Fruit fly (Drosophila melanogaster) whole organism, embryonic: ENCODE results near the gene Bcat.
A peak's percentile ranks its signal among the peaks of the same experiment; 100 is the strongest.

ENCODE experiments used
- Awh ChIP-seq: fragments of 200-800 bp; sonication (Bioruptor generic); IDR thresholded peaks from 2 replicates; pipeline ENCODE4, ENCODE4 v1.3.6; 2022; ENCODE audit warnings: missing biosample characterization, missing genetic modification characterization
- BtbVII ChIP-seq: fragments of 200-800 bp; sonication (Bioruptor generic); optimal IDR thresholded peaks from 3 replicates; lab custom pipeline; 2017; ENCODE audit warnings: missing biosample characterization, mild to moderate bottlenecking, missing genetic modification characterization
- CG10147 ChIP-seq: fragments of 200-800 bp; sonication (Bioruptor generic); optimal IDR thresholded peaks from 2 replicates; lab custom pipeline; 2019; ENCODE audit warnings: missing biosample characterization, mild to moderate bottlenecking, missing genetic modification characterization, moderate library complexity
- CG10654 ChIP-seq: fragments of 200-800 bp; sonication (Bioruptor generic); optimal IDR thresholded peaks from 2 replicates; lab custom pipeline; 2016; ENCODE audit warnings: missing biosample characterization, missing genetic modification characterization
- CG10979 ChIP-seq: fragments of 200-800 bp; sonication (Bioruptor generic); optimal IDR thresholded peaks from 2 replicates; lab custom pipeline; 2018; ENCODE audit warnings: missing biosample characterization, mild to moderate bottlenecking, missing genetic modification characterization, moderate library complexity
- CG11723 ChIP-seq: fragments of 200-800 bp; sonication (Bioruptor generic); optimal IDR thresholded peaks from 2 replicates; lab custom pipeline; 2017; ENCODE audit warnings: missing biosample characterization, mild to moderate bottlenecking, missing genetic modification characterization
- CG1233 ChIP-seq: fragments of 200-800 bp; sonication (Bioruptor generic); optimal IDR thresholded peaks from 4 replicates; lab custom pipeline; 2018; ENCODE audit warnings: missing biosample characterization, mild to moderate bottlenecking, missing genetic modification characterization
- CG1602 ChIP-seq: fragments of 200-800 bp; sonication (Bioruptor generic); optimal IDR thresholded peaks from 3 replicates; lab custom pipeline; 2016; ENCODE audit warnings: missing biosample characterization, missing genetic modification characterization
- CG1832 ChIP-seq: fragments of 200-800 bp; sonication (Bioruptor generic); optimal IDR thresholded peaks from 2 replicates; lab custom pipeline; 2017; ENCODE audit warnings: missing biosample characterization, mild to moderate bottlenecking, missing genetic modification characterization, inconsistent platforms
- CG18619 ChIP-seq: fragments of 200-800 bp; sonication (Bioruptor generic); optimal IDR thresholded peaks from 3 replicates; lab custom pipeline; 2017; ENCODE audit warnings: missing biosample characterization, mild to moderate bottlenecking, missing genetic modification characterization
- CG2116 ChIP-seq: fragments of 200-800 bp; sonication (Bioruptor generic); optimal IDR thresholded peaks from 3 replicates; lab custom pipeline; 2018; ENCODE audit warnings: missing biosample characterization, mild to moderate bottlenecking, missing genetic modification characterization
- CG2712 ChIP-seq: fragments of 200-800 bp; optimal IDR thresholded peaks from 3 replicates; lab custom pipeline; 2019; ENCODE audit warnings: missing biosample characterization, mild to moderate bottlenecking, missing genetic modification characterization, moderate library complexity
- CG2889 ChIP-seq: fragments of 200-800 bp; sonication (Bioruptor generic); IDR thresholded peaks from 3 replicates; pipeline ENCODE4 v1.3.6; 2022; ENCODE audit warnings: missing biosample characterization, missing genetic modification characterization
- CG31441 ChIP-seq: fragments of 200-800 bp; sonication (Bioruptor generic); IDR thresholded peaks from 2 replicates; pipeline ENCODE4 v1.3.6; 2022; ENCODE audit warnings: missing biosample characterization, missing genetic modification characterization
- CG32772 ChIP-seq: fragments of 200-800 bp; sonication (Bioruptor generic); IDR thresholded peaks from 2 replicates; pipeline ENCODE4 v1.3.6; 2022; ENCODE audit warnings: missing biosample characterization, missing genetic modification characterization
- CG4328 ChIP-seq: fragments of 200-800 bp; sonication (Bioruptor generic); optimal IDR thresholded peaks from 3 replicates; lab custom pipeline; 2017; ENCODE audit warnings: missing biosample characterization, missing genetic modification reagents, missing genetic modification characterization
- CG8290 ChIP-seq, 3 experiments: fragments of 200-800 bp; sonication (Bioruptor generic); optimal IDR thresholded peaks; 2 replicates each; lab custom pipeline; 2016 to 2019; ENCODE audit warnings: missing biosample characterization in 3 of 3, missing genetic modification characterization in 3 of 3, mild to moderate bottlenecking in 2 of 3, moderate library complexity in 1 of 3
- CG8944 ChIP-seq: fragments of 200-800 bp; sonication (Bioruptor generic); optimal IDR thresholded peaks from 3 replicates; lab custom pipeline; 2016; ENCODE audit warnings: missing biosample characterization, missing genetic modification characterization
- E2f2 ChIP-seq: fragments of 200-800 bp; sonication (Bioruptor generic); IDR thresholded peaks from 2 replicates; pipeline ENCODE4 v1.3.6; 2022; ENCODE audit warnings: missing biosample characterization, missing genetic modification characterization
- ERR ChIP-seq: fragments of 200-800 bp; sonication (Bioruptor generic); optimal IDR thresholded peaks from 2 replicates; lab custom pipeline; 2016; ENCODE audit warnings: missing biosample characterization, missing genetic modification characterization
- Eip74EF ChIP-seq, 2 experiments: fragments of 200-800 bp in 1 of 2; fragments of >200 bp in 1 of 2; sonication (Bioruptor generic) in 1 of 2; optimal IDR thresholded peaks; 2 replicates each; lab custom pipeline; 2017 to 2019; ENCODE audit warnings: missing biosample characterization in 2 of 2, missing genetic modification characterization in 2 of 2, mild to moderate bottlenecking in 1 of 2, moderate library complexity in 1 of 2
- Fer2 ChIP-seq: fragments of 200-800 bp; sonication (Bioruptor generic); optimal IDR thresholded peaks from 2 replicates; lab custom pipeline; 2018; ENCODE audit warnings: missing biosample characterization, mild to moderate bottlenecking, missing genetic modification characterization, moderate library complexity
- Hand ChIP-seq: fragments of 200-800 bp; sonication (Bioruptor generic); optimal IDR thresholded peaks from 2 replicates; lab custom pipeline; 2017; ENCODE audit warnings: mild to moderate bottlenecking, missing biosample characterization, missing genetic modification reagents, missing genetic modification characterization
- Nf-YC ChIP-seq: fragments of 200-800 bp; optimal IDR thresholded peaks from 3 replicates; lab custom pipeline; 2019; ENCODE audit warnings: missing biosample characterization, mild to moderate bottlenecking, missing genetic modification characterization, moderate library complexity
- Sox100B ChIP-seq: fragments of 200-800 bp; sonication (Bioruptor generic); optimal IDR thresholded peaks from 3 replicates; lab custom pipeline; 2018; ENCODE audit warnings: missing biosample characterization, mild to moderate bottlenecking, missing genetic modification characterization
- Ssrp ChIP-seq: fragments of 200-800 bp; sonication (Bioruptor generic); optimal IDR thresholded peaks from 2 replicates; lab custom pipeline; 2018; ENCODE audit warnings: missing biosample characterization, mild to moderate bottlenecking, missing genetic modification characterization, moderate library complexity
- Usf ChIP-seq: fragments of 200-800 bp; sonication (Bioruptor generic); optimal IDR thresholded peaks from 2 replicates; lab custom pipeline; 2017; ENCODE audit warnings: missing genotype, missing biosample characterization, missing genetic modification characterization
- al ChIP-seq: fragments of 200-800 bp; sonication (Bioruptor generic); IDR thresholded peaks from 2 replicates; pipeline ENCODE4 v1.3.6; 2022; ENCODE audit warnings: missing biosample characterization, missing genetic modification characterization
- bab2 ChIP-seq: fragments of 200-800 bp; sonication (Bioruptor generic); optimal IDR thresholded peaks from 2 replicates; lab custom pipeline; 2016; ENCODE audit warnings: missing biosample characterization, missing genetic modification characterization
- bcd ChIP-seq: fragments of 200-800 bp; sonication (Bioruptor generic); optimal IDR thresholded peaks from 2 replicates; lab custom pipeline; 2017; ENCODE audit warnings: missing biosample characterization, mild to moderate bottlenecking, missing genetic modification characterization
- br ChIP-seq: fragments of >200 bp; optimal IDR thresholded peaks from 2 replicates; lab custom pipeline; 2017
- btn ChIP-seq: fragments of 200-800 bp; sonication (Bioruptor generic); optimal IDR thresholded peaks from 2 replicates; lab custom pipeline; 2016; ENCODE audit warnings: missing biosample characterization, missing genetic modification characterization
- chn ChIP-seq: fragments of 200-800 bp; sonication (Bioruptor generic); optimal IDR thresholded peaks from 2 replicates; lab custom pipeline; 2016; ENCODE audit warnings: missing biosample characterization, missing genetic modification characterization
- esg ChIP-seq: fragments of 200-800 bp; sonication (Bioruptor generic); conservative IDR thresholded peaks from 2 replicates; pipeline ENCODE4 v1.3.6; 2022; ENCODE audit warnings: missing biosample characterization, missing genetic modification characterization
- fu2 ChIP-seq: fragments of 200-800 bp; sonication (Bioruptor generic); optimal IDR thresholded peaks from 2 replicates; lab custom pipeline; 2016; ENCODE audit warnings: missing biosample characterization, missing genetic modification characterization
- grau ChIP-seq: fragments of 200-800 bp; optimal IDR thresholded peaks from 3 replicates; lab custom pipeline; 2019; ENCODE audit warnings: missing biosample characterization, mild to moderate bottlenecking, missing genetic modification characterization, moderate library complexity
- grn ChIP-seq: fragments of 200-800 bp; sonication (Bioruptor generic); optimal IDR thresholded peaks from 3 replicates; lab custom pipeline; 2017; ENCODE audit warnings: missing biosample characterization, missing genetic modification characterization
- lov ChIP-seq, 2 experiments: fragments of 200-800 bp in 1 of 2; fragments of >200 bp in 1 of 2; sonication (Bioruptor generic) in 1 of 2; IDR thresholded peaks in 1 of 2; optimal IDR thresholded peaks in 1 of 2; 2 replicates in 1 of 2; 3 replicates in 1 of 2; pipeline versions ENCODE4 v1.3.6 to Lab custom; 2017 to 2022; ENCODE audit warnings: missing biosample characterization in 1 of 2, missing genetic modification characterization in 1 of 2
- nmo ChIP-seq: fragments of 200-800 bp; sonication (Bioruptor generic); optimal IDR thresholded peaks from 2 replicates; lab custom pipeline; 2018; ENCODE audit warnings: missing biosample characterization, mild to moderate bottlenecking, missing genetic modification characterization, moderate library complexity
- pan ChIP-seq, 4 experiments: fragments of >200 bp in 3 of 4; fragments of 200-800 bp in 1 of 4; sonication (Bioruptor generic) in 1 of 4; optimal IDR thresholded peaks in 3 of 4; IDR thresholded peaks in 1 of 4; 2 replicates each; pipeline versions ENCODE4 v1.3.6 to Lab custom; 2017 to 2022; ENCODE audit warnings: missing biosample characterization in 2 of 4, missing genetic modification characterization in 2 of 4, mixed read lengths in 1 of 4
- pho ChIP-seq: fragments of 200-800 bp; sonication (Bioruptor generic); optimal IDR thresholded peaks from 2 replicates; lab custom pipeline; 2016; ENCODE audit warnings: missing biosample characterization, missing genetic modification characterization
- salm ChIP-seq: fragments of 200-800 bp; sonication (Bioruptor generic); optimal IDR thresholded peaks from 2 replicates; lab custom pipeline; 2018; ENCODE audit warnings: missing biosample characterization, mild to moderate bottlenecking, missing genetic modification characterization
- sens ChIP-seq: fragments of 200-800 bp; sonication (Bioruptor generic); peaks from one replicate; lab custom pipeline; 2016; ENCODE audit warnings: missing biosample characterization, missing genetic modification characterization
- sisA ChIP-seq: fragments of 200-800 bp; sonication (Bioruptor generic); IDR thresholded peaks from 2 replicates; pipeline ENCODE4 v1.3.6; 2022; ENCODE audit warnings: missing biosample characterization, missing genetic modification characterization
- slou ChIP-seq: fragments of 200-800 bp; sonication (Bioruptor generic); optimal IDR thresholded peaks from 3 replicates; lab custom pipeline; 2016; ENCODE audit warnings: missing biosample characterization, missing genetic modification characterization
- slp2 ChIP-seq: fragments of 200-800 bp; sonication (Bioruptor generic); optimal IDR thresholded peaks from 2 replicates; lab custom pipeline; 2016; ENCODE audit warnings: missing biosample characterization, missing genetic modification characterization
- tin ChIP-seq: fragments of 200-800 bp; sonication (Bioruptor generic); optimal IDR thresholded peaks from 3 replicates; lab custom pipeline; 2016; ENCODE audit warnings: missing biosample characterization, missing genetic modification characterization
- trh ChIP-seq: fragments of 200-800 bp; sonication (Bioruptor generic); optimal IDR thresholded peaks from 2 replicates; lab custom pipeline; 2016; ENCODE audit warnings: missing biosample characterization, missing genetic modification characterization

Bcat gene

dm6 chrX:13396378-13397099 is at the start of gene Bcat (continued):
- TF ChIP-seq Sox100B = peak; percentile 88
- TF ChIP-seq br (lab: Kevin White, UChicago) = no peak
- TF ChIP-seq BtbVII (GFP tag; lab: Kevin White, UChicago) = peak; percentile 77
- TF ChIP-seq bab2 = peak; percentile 59
- TF ChIP-seq pan (optimal IDR thresholded peaks at IDR 0.05; lab: Kevin White, UChicago) = no peak
- TF ChIP-seq pan (GFP tag; optimal IDR thresholded peaks at IDR 0.05 in 1 of 2, IDR thresholded peaks at IDR 0.05 in 1 of 2) = peak in 1 of 2 experiments; percentile 6
- TF ChIP-seq Eip74EF (GFP tag; optimal IDR thresholded peaks at IDR 0.05; lab: Kevin White, UChicago) = peak in 1 of 2 experiments; percentile 45
- TF ChIP-seq CG32772 (GFP tag; lab: Robert Waterston, UW) = peak; percentile 48; the same call in 1 of the 2 replicates
- TF ChIP-seq ERR (GFP tag; lab: Kevin White, UChicago) = no peak
- TF ChIP-seq CG10654 (GFP tag; lab: Kevin White, UChicago) = peak; percentile 28
- TF ChIP-seq CG10979 = peak; percentile 47
- peak; percentile 52 for TF ChIP-seq tin (GFP tag; lab: Kevin White, UChicago)
- TF ChIP-seq al (GFP tag; lab: Robert Waterston, UW) = peak; percentile 53
- peak; percentile 38 for TF ChIP-seq salm (tag; lab: Kevin White, UChicago)
- peak; percentile 31 for TF ChIP-seq CG2116 (GFP tag; lab: Kevin White, UChicago)
- peak; percentile 23 for TF ChIP-seq slp2 (GFP tag; lab: Kevin White, UChicago)
- TF ChIP-seq esg = peak; percentile 49; the same call in 1 of the 2 replicates
- peak; percentile 86 for TF ChIP-seq CG18619
- peak; percentile 78 for TF ChIP-seq grau (tag; lab: Kevin White, UChicago)
- TF ChIP-seq CG4328 (GFP tag; lab: Kevin White, UChicago) = peak; percentile 67
- TF ChIP-seq lov (optimal IDR thresholded peaks at IDR 0.05; lab: Kevin White, UChicago) = no peak
- TF ChIP-seq lov (GFP tag; IDR thresholded peaks at IDR 0.05; lab: Robert Waterston, UW) = 0 out of 3 replicates have a peak, but pooled peaks have one; percentile 10
- no peak for TF ChIP-seq CG8290 (GFP tag; optimal IDR thresholded peaks at IDR 0.05; lab: Kevin White, UChicago)
- peak in 1 of 2 experiments; percentile 55 for TF ChIP-seq CG8290 (tag; optimal IDR thresholded peaks at IDR 0.05; lab: Kevin White, UChicago)
- TF ChIP-seq chn (GFP tag; lab: Kevin White, UChicago) = peak; percentile 13
- TF ChIP-seq Hand (GFP tag; lab: Kevin White, UChicago) = peak; percentile 71
- peak; percentile 84 for TF ChIP-seq sens (GFP tag; lab: Kevin White, UChicago)
- peak; percentile 74 for TF ChIP-seq CG10147 (GFP tag; lab: Kevin White, UChicago)
- peak; percentile 43 for TF ChIP-seq slou (GFP tag; lab: Kevin White, UChicago)
- peak; percentile 65 for TF ChIP-seq CG1233 (GFP tag; lab: Kevin White, UChicago)
- TF ChIP-seq bcd (GFP tag; lab: Kevin White, UChicago) = peak; percentile 78
- TF ChIP-seq nmo = peak; percentile 84
- TF ChIP-seq fu2 (GFP tag; lab: Kevin White, UChicago) = no peak
- TF ChIP-seq Nf-YC = peak; percentile 69
- TF ChIP-seq Ssrp (tag; lab: Kevin White, UChicago) = peak; percentile 67
- TF ChIP-seq CG31441 (GFP tag; lab: Robert Waterston, UW) = peak; percentile 82
- peak; percentile 53 for TF ChIP-seq CG1602 (GFP tag; lab: Kevin White, UChicago)
- TF ChIP-seq pho (GFP tag; lab: Kevin White, UChicago) = peak; percentile 36
- 0 out of 3 replicates have a peak, but pooled peaks have one; percentile 39 for TF ChIP-seq CG2889
- 0 out of 2 replicates have a peak, but pooled peaks have one; percentile 14 for TF ChIP-seq Awh (GFP tag; lab: Robert Waterston, UW)
- peak; percentile 57 for TF ChIP-seq Fer2 (tag; lab: Kevin White, UChicago)
- peak; percentile 60 for TF ChIP-seq CG2712 (tag; lab: Kevin White, UChicago)
- peak; percentile 30 for TF ChIP-seq CG8944 (GFP tag; lab: Kevin White, UChicago)
- no peak for TF ChIP-seq trh (GFP tag; lab: Kevin White, UChicago)
- TF ChIP-seq Usf (GFP tag; lab: Kevin White, UChicago) = peak; percentile 65
- peak; percentile 18; the same call in 1 of the 2 replicates for TF ChIP-seq sisA (GFP tag; lab: Robert Waterston, UW)
- TF ChIP-seq CG11723 = peak; percentile 58
- no peak for TF ChIP-seq btn (GFP tag; lab: Kevin White, UChicago)
- TF ChIP-seq grn (GFP tag; lab: Kevin White, UChicago) = no peak
- no peak for TF ChIP-seq CG1832
- peak; percentile 37; the same call in 1 of the 2 replicates for TF ChIP-seq E2f2 (GFP tag; lab: Robert Waterston, UW)
